Fruit fly (Drosophila melanogaster): Measurements from ENCODE around the gene Sfp24Bc.

Gene Sfp24Bc

DNA sequence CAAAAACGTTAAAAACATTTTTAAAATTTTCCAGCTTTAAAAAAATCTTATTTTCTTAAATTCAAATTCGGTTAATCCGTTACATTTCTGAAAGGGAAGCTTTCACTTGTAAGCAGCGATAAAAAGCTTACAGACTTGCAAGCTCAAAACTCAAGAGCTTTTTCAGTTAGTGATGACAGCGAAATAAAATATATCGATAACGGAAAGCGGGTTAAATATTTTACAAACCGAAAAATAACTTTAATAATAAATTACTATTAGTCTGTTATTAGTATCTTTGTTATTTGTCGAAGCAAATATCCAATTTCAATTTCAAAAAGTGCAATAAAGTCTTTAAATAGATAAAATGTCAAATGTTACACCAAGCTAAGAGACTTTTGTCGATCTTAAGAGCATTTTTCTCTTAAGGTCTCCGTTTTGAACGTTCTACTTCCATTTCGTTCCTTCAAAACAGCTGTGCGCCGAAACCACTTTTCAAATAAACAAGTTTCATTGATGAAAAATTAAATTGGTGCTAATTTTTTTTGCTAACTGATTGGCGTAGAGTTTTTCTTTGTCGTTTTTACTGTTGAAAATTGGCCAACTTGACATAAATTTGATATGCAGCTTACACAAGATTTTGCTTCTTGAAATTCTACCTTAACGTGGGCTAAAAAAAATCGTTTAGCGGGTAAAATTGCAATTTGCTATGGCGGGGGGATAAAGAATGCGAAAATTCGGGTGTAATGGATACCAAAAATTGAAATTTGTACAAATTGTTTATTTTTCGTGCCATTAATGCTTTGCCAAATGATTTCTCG lies 22.0 kb downstream of the Sfp24Bc start (continued):
- no peak for TF ChIP-seq Hr3 (GFP tag; optimal IDR thresholded peaks at IDR 0.05)
- no peak for TF ChIP-seq Deaf1 (tag; optimal IDR thresholded peaks at IDR 0.05)
- TF ChIP-seq dysf (GFP tag; IDR thresholded peaks at IDR 0.05): no peak
- no peak for TF ChIP-seq chm (GFP tag; IDR thresholded peaks at IDR 0.05)
- peak; percentile 38; the same call in 1 of the 2 replicates for TF ChIP-seq bbx (GFP tag; IDR thresholded peaks at IDR 0.05; ENCODE audit: partially characterized antibody)
- no peak for TF ChIP-seq Bteb2 (GFP tag; optimal IDR thresholded peaks at IDR 0.05)
- no peak for TF ChIP-seq Hr78 (GFP tag; optimal IDR thresholded peaks at IDR 0.05)
- no peak for TF ChIP-seq vvl (GFP tag; IDR thresholded peaks at IDR 0.05)
- peak; percentile 73 for TF ChIP-seq Myb (GFP tag; optimal IDR thresholded peaks at IDR 0.05)
- TF ChIP-seq CG8478 (optimal IDR thresholded peaks at IDR 0.05): no peak
- no peak for TF ChIP-seq NFAT (GFP tag; IDR thresholded peaks at IDR 0.05)
- TF ChIP-seq ems (GFP tag; optimal IDR thresholded peaks at IDR 0.05): no peak
- TF ChIP-seq corto (GFP tag; optimal IDR thresholded peaks at IDR 0.05): peak; percentile 6
- no peak for TF ChIP-seq ro (GFP tag; IDR thresholded peaks at IDR 0.05)
- peak; percentile 70 for TF ChIP-seq row (GFP tag; IDR thresholded peaks at IDR 0.05)
- no peak for TF ChIP-seq Meics (GFP tag; optimal IDR thresholded peaks at IDR 0.05)
- TF ChIP-seq Neu2 (GFP tag; optimal IDR thresholded peaks at IDR 0.05; ENCODE audit: borderline replicate concordance): no peak
- TF ChIP-seq Fer1 (GFP tag; optimal IDR thresholded peaks at IDR 0.05): peak; percentile 2
- 0 out of 2 replicates have a peak, but pooled peaks have one; percentile 29 for TF ChIP-seq E2f2 (GFP tag; IDR thresholded peaks at IDR 0.05)
- TF ChIP-seq bowl (GFP tag; IDR thresholded peaks at IDR 0.05): no peak
- no peak for TF ChIP-seq Dek (tag; optimal IDR thresholded peaks at IDR 0.05)
- TF ChIP-seq Xrp1 (GFP tag; IDR thresholded peaks at IDR 0.05): no peak
- peak; percentile 21 for TF ChIP-seq CG17385 (GFP tag; optimal IDR thresholded peaks at IDR 0.05)
- TF ChIP-seq Ada2b (GFP tag; IDR thresholded peaks at IDR 0.05): no peak
- no peak for TF ChIP-seq zen (tag; optimal IDR thresholded peaks at IDR 0.05)
- TF ChIP-seq Sin3A (optimal IDR thresholded peaks at IDR 0.05): no peak
- no peak for TF ChIP-seq CG2678 (tag; optimal IDR thresholded peaks at IDR 0.05)
- TF ChIP-seq Hsf (GFP tag; optimal IDR thresholded peaks at IDR 0.05): no peak
- peak; percentile 78 for TF ChIP-seq CG34224 (GFP tag; IDR thresholded peaks at IDR 0.05; ENCODE audit: partially characterized antibody)
- TF ChIP-seq CG2199 (GFP tag; IDR thresholded peaks at IDR 0.05): no peak
- TF ChIP-seq Scr (GFP tag; IDR thresholded peaks at IDR 0.05; ENCODE audit: partially characterized antibody): peak; percentile 78
- TF ChIP-seq HHEX (GFP tag; optimal IDR thresholded peaks at IDR 0.05): no peak
- TF ChIP-seq pzg (GFP tag; optimal IDR thresholded peaks at IDR 0.05): peak; percentile 19
- peak; percentile 18 for TF ChIP-seq grau (tag; optimal IDR thresholded peaks at IDR 0.05)
- no peak for TF ChIP-seq CG10147 (GFP tag; optimal IDR thresholded peaks at IDR 0.05)
- no peak for TF ChIP-seq wek (GFP tag; optimal IDR thresholded peaks at IDR 0.05)
- no peak for TF ChIP-seq kni (GFP tag; optimal IDR thresholded peaks at IDR 0.05)
- TF ChIP-seq amos (GFP tag; IDR thresholded peaks at IDR 0.05; ENCODE audit: partially characterized antibody): peak; percentile 55; the same call in 1 of the 2 replicates
- no peak for TF ChIP-seq CG7372 (GFP tag; IDR thresholded peaks at IDR 0.05)
- TF ChIP-seq CG8359 (GFP tag; optimal IDR thresholded peaks at IDR 0.05; ENCODE audit: borderline replicate concordance): no peak
- TF ChIP-seq CG3847 (GFP tag; IDR thresholded peaks at IDR 0.05): no peak
- TF ChIP-seq CG10267 (tag; optimal IDR thresholded peaks at IDR 0.05): no peak
- no peak for TF ChIP-seq cwo (GFP tag; optimal IDR thresholded peaks at IDR 0.05)
- TF ChIP-seq phol (tag; optimal IDR thresholded peaks at IDR 0.05): no peak
- TF ChIP-seq ara (GFP tag; IDR thresholded peaks at IDR 0.05): no peak
- no peak for TF ChIP-seq bcd (GFP tag; optimal IDR thresholded peaks at IDR 0.05)
- no peak for TF ChIP-seq CG6175 (GFP tag; IDR thresholded peaks at IDR 0.05)
- no peak for TF ChIP-seq CG10654 (GFP tag; optimal IDR thresholded peaks at IDR 0.05)
- peak; percentile 84 for TF ChIP-seq Doc3 (GFP tag; IDR thresholded peaks at IDR 0.05; ENCODE audit: partially characterized antibody)
